Worm (Caenorhabditis elegans): ENCODE data around the gene C27B7.6.

The C27B7.6 gene

ce11 chrIV:8893746-8894145, 12.4 kb downstream of the C27B7.6 start, which contains the start of gene rad-54.L2:
Gene rad-54.L2 (plus strand): TSS chrIV:8894077.
- TF ChIP-seq pha-4 (tag; optimal IDR thresholded peaks at IDR 0.05) (peak; percentile 99), fos-1 (tag; optimal IDR thresholded peaks at IDR 0.05) (no peak), lin-39 (tag; optimal IDR thresholded peaks at IDR 0.05) (peak; percentile 28), nhr-237 (tag; optimal IDR thresholded peaks at IDR 0.05) (no peak), lin-15B (tag; optimal IDR thresholded peaks at IDR 0.05) (peak; percentile 72), nhr-28 (tag; optimal IDR thresholded peaks at IDR 0.05) (no peak), nhr-76 (tag; optimal IDR thresholded peaks at IDR 0.05) (no peak), R02D3.7 (tag; optimal IDR thresholded peaks at IDR 0.05) (no peak), nhr-23 (tag; optimal IDR thresholded peaks at IDR 0.05) (peak; percentile 18), nhr-11 (tag; optimal IDR thresholded peaks at IDR 0.05) (peak; percentile 6), nhr-25 (tag; optimal IDR thresholded peaks at IDR 0.05) (peak; percentile 71), elt-2 (tag; optimal IDR thresholded peaks at IDR 0.05) (peak; percentile 60), ztf-4 (tag; optimal IDR thresholded peaks at IDR 0.05) (peak; percentile 57), fkh-10 (GFP tag; optimal IDR thresholded peaks at IDR 0.05) (no peak), fkh-2 (tag; optimal IDR thresholded peaks at IDR 0.05) (no peak), ama-1 (optimal IDR thresholded peaks at IDR 0.05) (peak; percentile 20), ceh-28 (tag; optimal IDR thresholded peaks at IDR 0.05) (peak; percentile 54), tbx-2 (tag; optimal IDR thresholded peaks at IDR 0.05) (no peak), jun-1 (tag; optimal IDR thresholded peaks at IDR 0.05) (peak; percentile 26), ceh-9 (tag; optimal IDR thresholded peaks at IDR 0.05) (no peak), sea-2 (GFP tag; optimal IDR thresholded peaks at IDR 0.05) (no peak), hmg-11 (tag; optimal IDR thresholded peaks at IDR 0.05) (peak; percentile 22), pqm-1 (tag; optimal IDR thresholded peaks at IDR 0.05) (peak; percentile 46), aly-2 (tag; optimal IDR thresholded peaks at IDR 0.05) (no peak), nfya-1 (tag; optimal IDR thresholded peaks at IDR 0.05; ENCODE audit: insufficient read depth) (peak; percentile 74), egl-5 (tag; optimal IDR thresholded peaks at IDR 0.05) (peak; percentile 69)

- TF ChIP-seq ama-1 (optimal IDR thresholded peaks at IDR 0.05) (peak; percentile 54), elt-3 (tag; optimal IDR thresholded peaks at IDR 0.05) (no peak)
Observed at ce11 chrIV:8892558-8892957, 13.6 kb downstream of the C27B7.6 start, which contains the start of gene C27B7.2. Gene C27B7.2 (plus strand): TSS chrIV:8892858.

ce11 chrIV:8891131-8891530, 15.0 kb downstream of the C27B7.6 start, which contains the start of gene spr-2:
Gene spr-2 (plus strand): TSS chrIV:8891462.
- TF ChIP-seq daf-12 (tag; optimal IDR thresholded peaks at IDR 0.05), result no peak
- TF ChIP-seq skn-1 (tag; optimal IDR thresholded peaks at IDR 0.05), result no peak
- TF ChIP-seq nhr-12 (tag; optimal IDR thresholded peaks at IDR 0.05), result no peak
- TF ChIP-seq unc-62 (GFP tag; optimal IDR thresholded peaks at IDR 0.05), result no peak
- TF ChIP-seq nhr-28 (tag; optimal IDR thresholded peaks at IDR 0.05), result no peak
- peak; percentile 68 for TF ChIP-seq nfya-1 (tag; optimal IDR thresholded peaks at IDR 0.05; ENCODE audit: insufficient read depth)
- no peak for TF ChIP-seq ceh-28 (tag; optimal IDR thresholded peaks at IDR 0.05)
- no peak for TF ChIP-seq sea-2 (GFP tag; optimal IDR thresholded peaks at IDR 0.05)
- peak; percentile 13 for TF ChIP-seq lin-39 (tag; optimal IDR thresholded peaks at IDR 0.05)
- peak; percentile 60 for TF ChIP-seq hmg-11 (tag; optimal IDR thresholded peaks at IDR 0.05)
- TF ChIP-seq fkh-10 (GFP tag; optimal IDR thresholded peaks at IDR 0.05), result no peak
- TF ChIP-seq ceh-9 (tag; optimal IDR thresholded peaks at IDR 0.05), result no peak
- TF ChIP-seq lin-15B (tag; optimal IDR thresholded peaks at IDR 0.05), result peak; percentile 65
- TF ChIP-seq nhr-23 (tag; optimal IDR thresholded peaks at IDR 0.05), result peak; percentile 80
- TF ChIP-seq nhr-25 (tag; optimal IDR thresholded peaks at IDR 0.05), result peak; percentile 34
- peak; percentile 32 for TF ChIP-seq elt-1 (tag; optimal IDR thresholded peaks at IDR 0.05)
- TF ChIP-seq pha-4 (tag; optimal IDR thresholded peaks at IDR 0.05), result peak; percentile 88
- no peak for TF ChIP-seq nhr-237 (tag; optimal IDR thresholded peaks at IDR 0.05)
- TF ChIP-seq jun-1 (tag; optimal IDR thresholded peaks at IDR 0.05), result peak; percentile 19
- TF ChIP-seq zag-1 (tag; optimal IDR thresholded peaks at IDR 0.05), result no peak
- TF ChIP-seq egl-5 (tag; optimal IDR thresholded peaks at IDR 0.05), result no peak
- no peak for TF ChIP-seq R02D3.7 (tag; optimal IDR thresholded peaks at IDR 0.05)
- no peak for TF ChIP-seq ama-1 (optimal IDR thresholded peaks at IDR 0.05)
- TF ChIP-seq nhr-67 (tag; optimal IDR thresholded peaks at IDR 0.05), result no peak
- no peak for TF ChIP-seq ZK546.5 (tag; optimal IDR thresholded peaks at IDR 0.05)
- no peak for TF ChIP-seq ztf-11 (tag; optimal IDR thresholded peaks at IDR 0.05)
- peak; percentile 63 for TF ChIP-seq nhr-43 (tag; optimal IDR thresholded peaks at IDR 0.05; ENCODE audit: poor library complexity, severe bottlenecking)
- no peak for TF ChIP-seq ztf-4 (tag; optimal IDR thresholded peaks at IDR 0.05)
- peak; percentile 36 for TF ChIP-seq elt-2 (tag; optimal IDR thresholded peaks at IDR 0.05)
- TF ChIP-seq tbx-2 (tag; optimal IDR thresholded peaks at IDR 0.05), result peak; percentile 18
- TF ChIP-seq snpc-4 (tag; optimal IDR thresholded peaks at IDR 0.05), result peak; percentile 85
